Worm (Caenorhabditis elegans): Measurements from ENCODE around the gene popl-7.

The popl-7 gene

DNA sequence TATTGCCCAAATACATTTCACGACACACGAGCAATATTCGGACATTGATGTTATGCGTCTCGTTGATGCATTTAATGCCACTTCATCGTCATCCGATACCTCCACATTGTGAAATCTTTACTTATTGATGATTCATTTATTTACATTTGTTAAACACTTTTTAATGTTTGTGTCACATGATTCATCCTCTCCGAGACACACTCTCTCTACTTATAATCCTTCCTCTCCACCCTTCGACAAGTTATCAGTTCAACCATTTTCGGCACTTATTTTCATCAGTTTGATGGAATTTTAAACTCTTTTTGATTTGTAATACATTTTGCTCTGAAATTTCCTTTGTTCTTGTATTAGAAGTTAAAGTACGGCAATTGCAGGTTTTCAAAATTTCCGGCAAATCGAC is 24.4 kb upstream of the popl-7 start:
- peak; percentile 12 for TF ChIP-seq nhr-80 (tag; optimal IDR thresholded peaks at IDR 0.05)
- no peak for TF ChIP-seq let-526 (GFP tag; IDR thresholded peaks at IDR 0.05)

DNA sequence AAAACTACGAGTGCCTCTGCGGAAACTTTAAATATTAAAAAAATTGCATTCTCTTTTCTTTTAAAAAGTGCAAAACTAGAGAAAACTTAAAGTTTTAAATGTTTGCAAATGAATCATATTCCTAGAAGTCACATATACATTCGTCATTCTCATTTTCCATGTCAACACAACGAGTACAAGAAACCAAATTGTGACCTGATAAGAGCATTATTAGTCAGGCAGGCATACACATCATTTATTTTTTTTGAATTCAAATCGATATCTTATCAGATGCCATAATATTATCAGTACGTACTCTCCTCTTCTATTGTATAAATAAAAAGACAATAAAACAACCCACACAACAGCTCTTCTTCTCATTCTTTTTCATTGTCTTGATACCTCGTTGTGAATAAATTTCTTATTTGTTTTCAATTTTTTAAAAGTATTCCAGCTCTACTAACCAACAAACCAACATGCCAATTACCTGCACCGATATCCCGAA is 23.2 kb upstream of the popl-7 start, which contains the start of gene W02A2.9:
Gene W02A2.9 (plus strand): TSS at position 434 of the 484 bp plus-strand sequence.
- no peak for TF ChIP-seq hlh-12 (tag; optimal IDR thresholded peaks at IDR 0.05)
- peak; percentile 59 for TF ChIP-seq nhr-80 (tag; optimal IDR thresholded peaks at IDR 0.05)
- no peak for TF ChIP-seq ztf-25 (GFP tag; IDR thresholded peaks at IDR 0.05)
- no peak for TF ChIP-seq athp-1 (tag; optimal IDR thresholded peaks at IDR 0.05)
- peak; percentile 48; the same call in 1 of the 2 replicates for TF ChIP-seq nfyb-1 (GFP tag; IDR thresholded peaks at IDR 0.05)
- no peak for TF ChIP-seq B0035.1 (tag; optimal IDR thresholded peaks at IDR 0.05)
- TF ChIP-seq ztf-28 (GFP tag; IDR thresholded peaks at IDR 0.05) = no peak

DNA sequence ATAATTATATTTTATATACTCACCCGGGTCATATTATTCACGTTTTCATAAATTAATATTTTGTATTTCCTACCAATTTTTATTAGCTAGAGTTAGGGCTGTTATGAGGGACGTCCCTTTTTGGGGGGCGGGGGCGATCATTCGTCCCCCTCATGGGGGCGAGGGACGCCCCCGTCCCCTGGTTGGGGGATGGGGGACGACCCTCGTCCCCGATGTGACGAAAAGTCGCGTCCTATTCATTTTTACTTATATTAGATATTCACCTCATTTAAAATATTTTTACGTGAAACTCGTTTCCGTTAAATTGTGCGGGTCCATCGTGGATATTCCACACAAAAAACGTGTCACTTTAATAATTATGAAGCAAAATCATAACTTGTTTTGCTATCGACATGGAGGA is 21.9 kb upstream of the popl-7 start, which contains the start of gene W02A2.12:
Gene W02A2.12 (minus strand): TSS at position 240 of the 400 bp plus-strand sequence.
- no peak for TF ChIP-seq snpc-1.3 (tag; optimal IDR thresholded peaks at IDR 0.05; ENCODE audit: insufficient read depth)
- no peak for TF ChIP-seq lag-1 (GFP tag; IDR thresholded peaks at IDR 0.05)
- no peak for TF ChIP-seq nfya-1 (tag; optimal IDR thresholded peaks at IDR 0.05; ENCODE audit: borderline replicate concordance, insufficient read depth)
- no peak for TF ChIP-seq dox-1 (GFP tag; IDR thresholded peaks at IDR 0.05)
- TF ChIP-seq nfya-2 (GFP tag; IDR thresholded peaks at IDR 0.05) = no peak
- TF ChIP-seq F55B11.4 (tag; optimal IDR thresholded peaks at IDR 0.05; ENCODE audit: borderline replicate concordance, insufficient read depth) = no peak
- no peak for TF ChIP-seq bed-2 (GFP tag; IDR thresholded peaks at IDR 0.05)
- TF ChIP-seq tlf-1 (GFP tag; optimal IDR thresholded peaks at IDR 0.05) = no peak
- TF ChIP-seq F22D6.2 (tag; optimal IDR thresholded peaks at IDR 0.05) = no peak
- no peak for TF ChIP-seq C06A6.2 (GFP tag; conservative IDR thresholded peaks at IDR 0.05)
- peak; percentile 80 for TF ChIP-seq zfh-2 (GFP tag; conservative IDR thresholded peaks at IDR 0.05)
- no peak for TF ChIP-seq nhr-90 (tag; optimal IDR thresholded peaks at IDR 0.05)
- TF ChIP-seq cebp-2 (GFP tag; IDR thresholded peaks at IDR 0.05) = peak; percentile 93; the same call in 1 of the 2 replicates
- no peak for TF ChIP-seq bed-1 (GFP tag; IDR thresholded peaks at IDR 0.05)
- TF ChIP-seq hsf-1 (GFP tag; IDR thresholded peaks at IDR 0.05) = no peak; the same call in 1 of the 2 replicates
- TF ChIP-seq Y67H2A.10 (GFP tag; conservative IDR thresholded peaks at IDR 0.05) = no peak
- TF ChIP-seq gei-17 (GFP tag; optimal IDR thresholded peaks at IDR 0.05) = no peak
- no peak for TF ChIP-seq egl-44 (GFP tag; IDR thresholded peaks at IDR 0.05)
- TF ChIP-seq rpc-1 (optimal IDR thresholded peaks at IDR 0.05) = no peak
- TF ChIP-seq rpc-1 (tag; optimal IDR thresholded peaks at IDR 0.05) = no peak
- peak; percentile 77; the same call in 1 of the 2 replicates for TF ChIP-seq egrh-3 (GFP tag; IDR thresholded peaks at IDR 0.05)
- peak; percentile 47; the same call in 1 of the 2 replicates for TF ChIP-seq ekl-4 (GFP tag; IDR thresholded peaks at IDR 0.05)
- 0 out of 2 replicates have a peak, but pooled peaks have one; percentile 63 for TF ChIP-seq aptf-3 (GFP tag; IDR thresholded peaks at IDR 0.05)
- TF ChIP-seq tbx-9 (tag; optimal IDR thresholded peaks at IDR 0.05; ENCODE audit: borderline replicate concordance) = no peak
- TF ChIP-seq F57A8.1 (GFP tag; optimal IDR thresholded peaks at IDR 0.05) = no peak
- TF ChIP-seq somi-1 (GFP tag; optimal IDR thresholded peaks at IDR 0.05) = no peak
- TF ChIP-seq attf-5 (GFP tag; optimal IDR thresholded peaks at IDR 0.05) = no peak
- no peak for TF ChIP-seq F37B4.10 (GFP tag; IDR thresholded peaks at IDR 0.05)
- TF ChIP-seq ztf-22 (GFP tag; optimal IDR thresholded peaks at IDR 0.05) = no peak
- TF ChIP-seq rec-8 (tag; optimal IDR thresholded peaks at IDR 0.05) = no peak
- TF ChIP-seq ztf-6 (GFP tag; IDR thresholded peaks at IDR 0.05) = no peak
- TF ChIP-seq hmg-20 (GFP tag; IDR thresholded peaks at IDR 0.05) = no peak
- peak; percentile 34 for TF ChIP-seq chd-7 (tag; optimal IDR thresholded peaks at IDR 0.05)
- TF ChIP-seq pbrm-1 (GFP tag; IDR thresholded peaks at IDR 0.05) = peak; percentile 38; the same call in 1 of the 2 replicates
- TF ChIP-seq attf-3 (GFP tag; conservative IDR thresholded peaks at IDR 0.05) = no peak
- TF ChIP-seq ceh-58 (GFP tag; IDR thresholded peaks at IDR 0.05) = no peak
- TF ChIP-seq zim-3 (tag; optimal IDR thresholded peaks at IDR 0.05) = no peak
- TF ChIP-seq sptf-2 (GFP tag; optimal IDR thresholded peaks at IDR 0.05) = no peak

Measured in whole organism, young adult.